Worm (Caenorhabditis elegans): ENCODE data around the gene F26A10.2.

Gene F26A10.2

ce11 chrX:7645313-7645712 is at the start of gene F26A10.2:
TSS of gene F26A10.2 (minus strand) at chrX:7645413.
- no peak for TF ChIP-seq alr-1 (tag; optimal IDR thresholded peaks at IDR 0.05)
- TF ChIP-seq unc-62 (GFP tag; optimal IDR thresholded peaks at IDR 0.05): no peak
- no peak for TF ChIP-seq lsy-2 (tag; optimal IDR thresholded peaks at IDR 0.05)
- TF ChIP-seq sma-3 (GFP tag; optimal IDR thresholded peaks at IDR 0.05): no peak
- no peak for TF ChIP-seq nhr-77 (tag; optimal IDR thresholded peaks at IDR 0.05)
- TF ChIP-seq C34F6.9 (tag; optimal IDR thresholded peaks at IDR 0.05): no peak
- no peak for TF ChIP-seq ztf-4 (tag; optimal IDR thresholded peaks at IDR 0.05)
- TF ChIP-seq sem-4 (tag; optimal IDR thresholded peaks at IDR 0.05): no peak
- TF ChIP-seq lin-13 (GFP tag; optimal IDR thresholded peaks at IDR 0.05): no peak
- TF ChIP-seq nhr-12 (tag; optimal IDR thresholded peaks at IDR 0.05): no peak

ce11 chrX:7689570-7689969 is 44.4 kb upstream of the F26A10.2 start:
- TF ChIP-seq nhr-21 (tag; optimal IDR thresholded peaks at IDR 0.05) (no peak), nhr-129 (tag; optimal IDR thresholded peaks at IDR 0.05) (peak; percentile 23), F13H6.1 (tag; optimal IDR thresholded peaks at IDR 0.05) (peak; percentile 29), sma-9 (GFP tag; optimal IDR thresholded peaks at IDR 0.05) (peak; percentile 24), sma-9 (tag; optimal IDR thresholded peaks at IDR 0.05) (no peak), fos-1 (tag; optimal IDR thresholded peaks at IDR 0.05) (no peak), snpc-4 (tag; optimal IDR thresholded peaks at IDR 0.05) (no peak)

- no peak for TF ChIP-seq blmp-1 (tag; optimal IDR thresholded peaks at IDR 0.05; ENCODE audit: insufficient read depth)
- TF ChIP-seq lin-11 (tag; optimal IDR thresholded peaks at IDR 0.05): no peak
- TF ChIP-seq sma-3 (GFP tag; optimal IDR thresholded peaks at IDR 0.05): no peak
- TF ChIP-seq lsy-2 (tag; optimal IDR thresholded peaks at IDR 0.05): no peak
- TF ChIP-seq snpc-4 (tag; optimal IDR thresholded peaks at IDR 0.05): no peak
- TF ChIP-seq dmd-4 (tag; optimal IDR thresholded peaks at IDR 0.05): no peak
- no peak for TF ChIP-seq mbf-1 (tag; optimal IDR thresholded peaks at IDR 0.05)
These were observed 43.9 kb upstream of the F26A10.2 start, which contains the start of gene clik-2 for ce11 chrX:7689119-7689518. TSS of gene clik-2 (minus strand) at chrX:7689219.

ce11 chrX:7681965-7682946 is 37.0 kb upstream of the F26A10.2 start, which contains the start of gene unc-18:
TSS of gene unc-18 (plus strand) at chrX:7682896.
- peak; percentile 42 for TF ChIP-seq nhr-6 (tag; optimal IDR thresholded peaks at IDR 0.05)
- no peak for TF ChIP-seq egl-27 (tag; optimal IDR thresholded peaks at IDR 0.05)
- no peak for TF ChIP-seq nhr-10 (tag; optimal IDR thresholded peaks at IDR 0.05)
- no peak for TF ChIP-seq sem-4 (tag; optimal IDR thresholded peaks at IDR 0.05)
- TF ChIP-seq nhr-237 (tag; optimal IDR thresholded peaks at IDR 0.05): no peak
- no peak for TF ChIP-seq peb-1 (tag; optimal IDR thresholded peaks at IDR 0.05)
- TF ChIP-seq aly-2 (tag; optimal IDR thresholded peaks at IDR 0.05): no peak
- TF ChIP-seq nhr-23 (tag; optimal IDR thresholded peaks at IDR 0.05): no peak
- TF ChIP-seq mdl-1 (tag; optimal IDR thresholded peaks at IDR 0.05): peak in 1 of 2 experiments; percentile 28
- no peak for TF ChIP-seq ama-1 (optimal IDR thresholded peaks at IDR 0.05)
- TF ChIP-seq alr-1 (tag; optimal IDR thresholded peaks at IDR 0.05): no peak
- no peak for TF ChIP-seq elt-3 (tag; optimal IDR thresholded peaks at IDR 0.05)
- peak; percentile 24 for TF ChIP-seq sma-9 (GFP tag; optimal IDR thresholded peaks at IDR 0.05)
- TF ChIP-seq sma-9 (tag; optimal IDR thresholded peaks at IDR 0.05): no peak
- peak; percentile 67 for TF ChIP-seq nhr-129 (tag; optimal IDR thresholded peaks at IDR 0.05)
- no peak for TF ChIP-seq dmd-4 (tag; optimal IDR thresholded peaks at IDR 0.05)
- TF ChIP-seq lin-13 (GFP tag; optimal IDR thresholded peaks at IDR 0.05): peak; percentile 18
- no peak for TF ChIP-seq fos-1 (tag; optimal IDR thresholded peaks at IDR 0.05)
- TF ChIP-seq unc-55 (GFP tag; optimal IDR thresholded peaks at IDR 0.05): peak; percentile 79
- TF ChIP-seq nhr-21 (tag; optimal IDR thresholded peaks at IDR 0.05): no peak
- TF ChIP-seq nhr-11 (tag; optimal IDR thresholded peaks at IDR 0.05): no peak
- no peak for TF ChIP-seq snpc-4 (tag; optimal IDR thresholded peaks at IDR 0.05)
- TF ChIP-seq nhr-12 (tag; optimal IDR thresholded peaks at IDR 0.05): no peak
- TF ChIP-seq skn-1 (tag; optimal IDR thresholded peaks at IDR 0.05): no peak
- TF ChIP-seq ZK546.5 (tag; optimal IDR thresholded peaks at IDR 0.05): no peak
- no peak for TF ChIP-seq R02D3.7 (tag; optimal IDR thresholded peaks at IDR 0.05)
- TF ChIP-seq mab-5 (tag; optimal IDR thresholded peaks at IDR 0.05): peak; percentile 38
- peak; percentile 60 for TF ChIP-seq C34F6.9 (tag; optimal IDR thresholded peaks at IDR 0.05)
- TF ChIP-seq nhr-25 (tag; optimal IDR thresholded peaks at IDR 0.05): no peak
- TF ChIP-seq lin-11 (tag; optimal IDR thresholded peaks at IDR 0.05): no peak
- TF ChIP-seq nhr-77 (tag; optimal IDR thresholded peaks at IDR 0.05): no peak
- TF ChIP-seq elt-1 (tag; optimal IDR thresholded peaks at IDR 0.05): no peak
- TF ChIP-seq F13H6.1 (tag; optimal IDR thresholded peaks at IDR 0.05): peak; percentile 32
- TF ChIP-seq lin-39 (tag; optimal IDR thresholded peaks at IDR 0.05): peak; percentile 21
- no peak for TF ChIP-seq ztf-1 (GFP tag; conservative IDR thresholded peaks at IDR 0.05)
- no peak for TF ChIP-seq gmeb-1 (tag; optimal IDR thresholded peaks at IDR 0.05)
- TF ChIP-seq ceh-16 (tag; optimal IDR thresholded peaks at IDR 0.05): no peak
- no peak for TF ChIP-seq blmp-1 (tag; optimal IDR thresholded peaks at IDR 0.05; ENCODE audit: insufficient read depth)
- no peak for TF ChIP-seq unc-62 (GFP tag; optimal IDR thresholded peaks at IDR 0.05)
- TF ChIP-seq lsy-2 (tag; optimal IDR thresholded peaks at IDR 0.05): peak in 1 of 2 experiments; percentile 62
